Fruit fly (Drosophila melanogaster) whole organism, embryonic: ENCODE measurements around the gene CG42727.

ENCODE experiments used
- CG10366 ChIP-seq: fragments of 200-800 bp; sonication (Bioruptor generic); IDR thresholded peaks from 2 replicates; pipeline ENCODE4 v1.3.6; 2022; ENCODE audit warnings: missing biosample characterization, missing genetic modification characterization
- CG10565 ChIP-seq: fragments of 200-800 bp; sonication (Bioruptor generic); optimal IDR thresholded peaks from 3 replicates; lab custom pipeline; 2016; ENCODE audit warnings: missing biosample characterization, mild to moderate bottlenecking, missing genetic modification characterization
- CG13296 ChIP-seq: fragments of 200-800 bp; sonication (Bioruptor generic); optimal IDR thresholded peaks from 3 replicates; lab custom pipeline; 2018; ENCODE audit warnings: missing biosample characterization, mild to moderate bottlenecking, missing genetic modification characterization
- CG13624 ChIP-seq: fragments of 200-800 bp; sonication (Bioruptor generic); optimal IDR thresholded peaks from 2 replicates; lab custom pipeline; 2016; ENCODE audit warnings: missing biosample characterization, missing genetic modification characterization
- CG13894 ChIP-seq: fragments of 200-800 bp; sonication (Bioruptor generic); optimal IDR thresholded peaks from 3 replicates; lab custom pipeline; 2018; ENCODE audit warnings: missing biosample characterization, mild to moderate bottlenecking, missing genetic modification characterization, moderate library complexity
- CG14014 ChIP-seq: fragments of 200-800 bp; sonication (Bioruptor generic); IDR thresholded peaks from 2 replicates; pipeline ENCODE4 v1.3.6; 2022; ENCODE audit warnings: missing biosample characterization, missing genetic modification characterization
- CG1603 ChIP-seq: fragments of 200-800 bp; sonication (Bioruptor generic); optimal IDR thresholded peaks from 2 replicates; lab custom pipeline; 2019; ENCODE audit warnings: missing biosample characterization, mild to moderate bottlenecking, missing genetic modification characterization, moderate library complexity
- CG16813 ChIP-seq: fragments of 200-800 bp; sonication (Bioruptor generic); IDR thresholded peaks from 3 replicates; pipeline ENCODE4 v1.3.6; 2022; ENCODE audit warnings: missing biosample characterization, missing genetic modification characterization; ENCODE audit not compliant: partially characterized antibody
- CG17385 ChIP-seq: fragments of 200-800 bp; sonication (Bioruptor generic); optimal IDR thresholded peaks from 3 replicates; lab custom pipeline; 2018; ENCODE audit warnings: missing biosample characterization, mild to moderate bottlenecking, missing genetic modification characterization
- CG17612 ChIP-seq: fragments of 200-800 bp; sonication (Bioruptor generic); IDR thresholded peaks from 2 replicates; pipeline ENCODE4 v1.3.6; 2022; ENCODE audit warnings: missing biosample characterization, missing genetic modification characterization
- CG18764 ChIP-seq: fragments of 200-800 bp; sonication (Bioruptor generic); optimal IDR thresholded peaks from 3 replicates; lab custom pipeline; 2016; ENCODE audit warnings: missing biosample characterization, missing genetic modification characterization
- CG2875 ChIP-seq: fragments of 200-800 bp; sonication (Bioruptor generic); optimal IDR thresholded peaks from 2 replicates; lab custom pipeline; 2017; ENCODE audit warnings: missing biosample characterization, mild to moderate bottlenecking, missing genetic modification characterization, missing genetic modification reagents
- CG2889 ChIP-seq: fragments of 200-800 bp; sonication (Bioruptor generic); IDR thresholded peaks from 3 replicates; pipeline ENCODE4 v1.3.6; 2022; ENCODE audit warnings: missing biosample characterization, missing genetic modification characterization
- CG31365 ChIP-seq: fragments of 200-800 bp; sonication (Bioruptor generic); optimal IDR thresholded peaks from 2 replicates; lab custom pipeline; 2018; ENCODE audit warnings: missing biosample characterization, mild to moderate bottlenecking, missing genetic modification characterization
- CG32532 ChIP-seq: fragments of 200-800 bp; sonication (Bioruptor generic); IDR thresholded peaks from 2 replicates; pipeline ENCODE4 v1.3.6; 2022; ENCODE audit warnings: missing biosample characterization, missing genetic modification characterization
- CG3838 ChIP-seq: fragments of 200-800 bp; sonication (Bioruptor generic); optimal IDR thresholded peaks from 3 replicates; lab custom pipeline; 2016; ENCODE audit warnings: missing biosample characterization, missing genetic modification characterization
- CG43689 ChIP-seq: fragments of 200-800 bp; sonication (Bioruptor generic); IDR thresholded peaks from 2 replicates; pipeline ENCODE4 v1.3.6; 2022; ENCODE audit warnings: missing biosample characterization, missing genetic modification characterization
- CG5180 ChIP-seq: fragments of 200-800 bp; sonication (Bioruptor generic); optimal IDR thresholded peaks from 3 replicates; lab custom pipeline; 2017; ENCODE audit warnings: missing biosample characterization, missing genetic modification characterization, mild to moderate bottlenecking, moderate library complexity, missing genetic modification reagents
- CG5953 ChIP-seq: fragments of 200-800 bp; sonication (Bioruptor generic); IDR thresholded peaks from 2 replicates; pipeline ENCODE4 v1.3.6; 2022; ENCODE audit warnings: missing biosample characterization, missing genetic modification characterization
- CG6683 ChIP-seq: fragments of 200-800 bp; sonication (Bioruptor generic); optimal IDR thresholded peaks from 2 replicates; lab custom pipeline; 2017; ENCODE audit warnings: missing biosample characterization, mild to moderate bottlenecking, missing genetic modification characterization, missing genetic modification reagents
- CG6791 ChIP-seq: fragments of 200-800 bp; sonication (Bioruptor generic); IDR thresholded peaks from 3 replicates; pipeline ENCODE4 v1.3.6; 2022; ENCODE audit warnings: missing biosample characterization, missing genetic modification characterization; ENCODE audit not compliant: partially characterized antibody
- CG7271 ChIP-seq: fragments of 200-800 bp; sonication (Bioruptor generic); optimal IDR thresholded peaks from 2 replicates; lab custom pipeline; 2018; ENCODE audit warnings: missing biosample characterization, mild to moderate bottlenecking, missing genetic modification characterization, moderate library complexity
- CG7357 ChIP-seq: fragments of 200-800 bp; sonication (Bioruptor generic); IDR thresholded peaks from 3 replicates; pipeline ENCODE4 v1.3.6; 2022; ENCODE audit warnings: missing biosample characterization, missing genetic modification characterization
- CG9727 ChIP-seq: fragments of 200-800 bp; sonication (Bioruptor generic); optimal IDR thresholded peaks from 3 replicates; lab custom pipeline; 2017; ENCODE audit warnings: missing biosample characterization, mild to moderate bottlenecking, missing genetic modification characterization
- Deaf1 ChIP-seq: fragments of 200-800 bp; optimal IDR thresholded peaks from 3 replicates; lab custom pipeline; 2019; ENCODE audit warnings: missing biosample characterization, mild to moderate bottlenecking, missing genetic modification characterization, moderate library complexity
- HLHmδ ChIP-seq: fragments of 200-800 bp; sonication (Bioruptor generic); optimal IDR thresholded peaks from 2 replicates; lab custom pipeline; 2018; ENCODE audit warnings: missing biosample characterization, mild to moderate bottlenecking, missing genetic modification characterization, moderate library complexity
- Hand ChIP-seq: fragments of 200-800 bp; sonication (Bioruptor generic); optimal IDR thresholded peaks from 2 replicates; lab custom pipeline; 2017; ENCODE audit warnings: mild to moderate bottlenecking, missing biosample characterization, missing genetic modification reagents, missing genetic modification characterization
- MBD-R2 ChIP-seq: fragments of 200-800 bp; sonication (Bioruptor generic); IDR thresholded peaks from 2 replicates; pipeline ENCODE4 v1.3.6; 2022; ENCODE audit warnings: missing biosample characterization, missing genetic modification characterization
- MESR4 ChIP-seq: fragments of 200-800 bp; sonication (Bioruptor generic); optimal IDR thresholded peaks from 2 replicates; lab custom pipeline; 2018; ENCODE audit warnings: missing biosample characterization, mild to moderate bottlenecking, missing genetic modification characterization, moderate library complexity
- Meics ChIP-seq: fragments of 200-800 bp; sonication (Bioruptor generic); optimal IDR thresholded peaks from 2 replicates; lab custom pipeline; 2017; ENCODE audit warnings: missing biosample characterization, mild to moderate bottlenecking, missing genetic modification characterization
- Opbp ChIP-seq: fragments of 200-800 bp; sonication (Bioruptor generic); IDR thresholded peaks from 3 replicates; pipeline ENCODE4 v1.3.6; 2022; ENCODE audit warnings: missing biosample characterization, missing genetic modification characterization; ENCODE audit not compliant: partially characterized antibody
- Ravus ChIP-seq: fragments of 200-800 bp; sonication (Bioruptor generic); IDR thresholded peaks from 2 replicates; pipeline ENCODE4 v1.3.6; 2022; ENCODE audit warnings: missing biosample characterization, missing genetic modification characterization
- Side ChIP-seq: fragments of 200-800 bp; sonication (Bioruptor generic); optimal IDR thresholded peaks from 2 replicates; lab custom pipeline; 2016; ENCODE audit warnings: missing biosample characterization, missing genetic modification characterization
- Sin3A ChIP-seq: fragments of >200 bp; optimal IDR thresholded peaks from 2 replicates; lab custom pipeline; 2018
- Sox102F ChIP-seq: fragments of 200-800 bp; sonication (Bioruptor generic); optimal IDR thresholded peaks from 2 replicates; lab custom pipeline; 2018; ENCODE audit warnings: missing biosample characterization, mild to moderate bottlenecking, missing genetic modification characterization, moderate library complexity
- Ssrp ChIP-seq: fragments of 200-800 bp; sonication (Bioruptor generic); optimal IDR thresholded peaks from 2 replicates; lab custom pipeline; 2018; ENCODE audit warnings: missing biosample characterization, mild to moderate bottlenecking, missing genetic modification characterization, moderate library complexity
- YL-1 ChIP-seq: fragments of 200-800 bp; sonication (Bioruptor generic); optimal IDR thresholded peaks from 3 replicates; lab custom pipeline; 2017; ENCODE audit warnings: missing biosample characterization, mild to moderate bottlenecking, missing genetic modification characterization
- aop ChIP-seq: fragments of 200-800 bp; sonication (Bioruptor generic); IDR thresholded peaks from 2 replicates; pipeline ENCODE4 v1.3.6; 2022; ENCODE audit warnings: missing biosample characterization, missing genetic modification characterization
- gem ChIP-seq: fragments of 200-800 bp; sonication (Bioruptor generic); optimal IDR thresholded peaks from 2 replicates; lab custom pipeline; 2019; ENCODE audit warnings: missing biosample characterization, mild to moderate bottlenecking, missing genetic modification characterization, moderate library complexity
- hkb ChIP-seq, 2 experiments: fragments of 200-800 bp in 1 of 2; fragments of >200 bp in 1 of 2; sonication (Bioruptor generic) in 1 of 2; IDR thresholded peaks in 1 of 2; optimal IDR thresholded peaks in 1 of 2; 2 replicates each; pipeline versions ENCODE4 v1.3.6 to Lab custom; 2017 to 2022; ENCODE audit warnings: missing biosample characterization in 1 of 2, missing genetic modification characterization in 1 of 2
- ind ChIP-seq: fragments of 200-800 bp; sonication (Bioruptor generic); optimal IDR thresholded peaks from 3 replicates; lab custom pipeline; 2016; ENCODE audit warnings: missing biosample characterization, missing genetic modification characterization
- inv ChIP-seq: fragments of 200-800 bp; sonication (Bioruptor generic); IDR thresholded peaks from 2 replicates; pipeline ENCODE4 v1.3.6; 2022; ENCODE audit warnings: missing biosample characterization, missing genetic modification characterization; ENCODE audit not compliant: partially characterized antibody
- kni ChIP-seq: fragments of 200-800 bp; sonication (Bioruptor generic); optimal IDR thresholded peaks from 3 replicates; lab custom pipeline; 2017; ENCODE audit warnings: mild to moderate bottlenecking, missing biosample characterization, missing genetic modification reagents, missing genetic modification characterization
- knrl ChIP-seq: fragments of 200-800 bp; sonication (Bioruptor generic); IDR thresholded peaks from 3 replicates; pipeline ENCODE4 v1.3.6; 2022; ENCODE audit warnings: missing biosample characterization, missing genetic modification characterization; ENCODE audit not compliant: partially characterized antibody
- mld ChIP-seq: fragments of 200-800 bp; sonication (Bioruptor generic); IDR thresholded peaks from 3 replicates; pipeline ENCODE4 v1.3.6; 2022; ENCODE audit warnings: missing biosample characterization, missing genetic modification characterization; ENCODE audit not compliant: partially characterized antibody
- nau ChIP-seq: fragments of 200-800 bp; sonication (Bioruptor generic); optimal IDR thresholded peaks from 3 replicates; lab custom pipeline; 2017; ENCODE audit warnings: missing biosample characterization, mild to moderate bottlenecking, missing genetic modification characterization, missing genetic modification reagents
- sens ChIP-seq: fragments of 200-800 bp; sonication (Bioruptor generic); peaks from one replicate; lab custom pipeline; 2016; ENCODE audit warnings: missing biosample characterization, missing genetic modification characterization
- sens-2 ChIP-seq: fragments of 200-800 bp; sonication (Bioruptor generic); IDR thresholded peaks from 2 replicates; pipeline ENCODE4 v1.3.6; 2022; ENCODE audit warnings: missing biosample characterization, missing genetic modification characterization
- unc-4 ChIP-seq: fragments of 200-800 bp; sonication (Bioruptor generic); IDR thresholded peaks from 2 replicates; pipeline ENCODE4 v1.3.6; 2022; ENCODE audit warnings: missing biosample characterization, missing genetic modification characterization; ENCODE audit not compliant: partially characterized antibody
- vvl ChIP-seq: fragments of 200-800 bp; sonication (Bioruptor generic); IDR thresholded peaks from 2 replicates; pipeline ENCODE4 v1.3.6; 2022; ENCODE audit warnings: missing biosample characterization, missing genetic modification characterization
- yki ChIP-seq: fragments of >200 bp; optimal IDR thresholded peaks from 3 replicates; lab custom pipeline; 2018

Gene CG42727

dm6 chr3R:15346018-15346383 lies 1.8 kb upstream of the CG42727 start, which contains the start of the genes Surf4 and CG31301 (continued):
- peak; percentile 51; the same call in 2 of the 3 replicates for TF ChIP-seq knrl (GFP tag; lab: Robert Waterston, UW)
- peak; percentile 49 for TF ChIP-seq inv
- TF ChIP-seq CG9727 (GFP tag; lab: Kevin White, UChicago): no peak
- no peak for TF ChIP-seq CG3838
- TF ChIP-seq hkb (optimal IDR thresholded peaks at IDR 0.05; lab: Kevin White, UChicago): no peak
- TF ChIP-seq hkb (GFP tag; IDR thresholded peaks at IDR 0.05; lab: Robert Waterston, UW): no peak
- no peak for TF ChIP-seq CG2889 (GFP tag; lab: Robert Waterston, UW)
- no peak for TF ChIP-seq CG31365
- TF ChIP-seq CG18764 (GFP tag; lab: Kevin White, UChicago): no peak
- TF ChIP-seq Side: no peak
- TF ChIP-seq CG13624 (GFP tag; lab: Kevin White, UChicago): peak; percentile 13
- TF ChIP-seq MESR4 (GFP tag; lab: Kevin White, UChicago): peak; percentile 77
- no peak for TF ChIP-seq CG5953 (GFP tag; lab: Robert Waterston, UW)
- no peak for TF ChIP-seq HLHmδ (GFP tag; lab: Kevin White, UChicago)
- TF ChIP-seq sens (GFP tag; lab: Kevin White, UChicago): peak; percentile 23
- TF ChIP-seq CG43689 (GFP tag; lab: Robert Waterston, UW): no peak
- TF ChIP-seq CG32532 (GFP tag; lab: Robert Waterston, UW): no peak
- no peak for TF ChIP-seq ind (GFP tag; lab: Kevin White, UChicago)
- peak; percentile 61 for TF ChIP-seq YL-1
- TF ChIP-seq unc-4 (GFP tag; lab: Robert Waterston, UW): peak; percentile 59
- no peak for TF ChIP-seq CG2875 (GFP tag; lab: Kevin White, UChicago)
- no peak for TF ChIP-seq CG5180 (GFP tag; lab: Kevin White, UChicago)
- TF ChIP-seq CG7271 (tag; lab: Kevin White, UChicago): no peak
- TF ChIP-seq Sin3A (lab: Kevin White, UChicago): peak; percentile 39
- TF ChIP-seq CG10366 (GFP tag; lab: Robert Waterston, UW): no peak
- peak; percentile 72; the same call in 1 of the 3 replicates for TF ChIP-seq mld
- TF ChIP-seq CG14014: peak; percentile 33; the same call in 1 of the 2 replicates
- TF ChIP-seq sens-2: no peak
- TF ChIP-seq CG17385: peak; percentile 34
- no peak for TF ChIP-seq CG17612
- peak; percentile 66 for TF ChIP-seq CG16813 (GFP tag; lab: Robert Waterston, UW)
- no peak for TF ChIP-seq Ravus
- TF ChIP-seq vvl (GFP tag; lab: Robert Waterston, UW): 0 out of 2 replicates have a peak, but pooled peaks have one; percentile 29
- no peak for TF ChIP-seq aop (GFP tag; lab: Robert Waterston, UW)
- no peak for TF ChIP-seq Meics (GFP tag; lab: Kevin White, UChicago)
- TF ChIP-seq CG6791: peak; percentile 90
- no peak for TF ChIP-seq nau (GFP tag; lab: Kevin White, UChicago)
- no peak for TF ChIP-seq Sox102F (GFP tag; lab: Kevin White, UChicago)
- no peak for TF ChIP-seq CG10565 (GFP tag; lab: Kevin White, UChicago)
- no peak for TF ChIP-seq CG7357
- no peak for TF ChIP-seq Deaf1 (tag; lab: Kevin White, UChicago)
- no peak for TF ChIP-seq Ssrp
- TF ChIP-seq Hand (GFP tag; lab: Kevin White, UChicago): no peak
- no peak for TF ChIP-seq kni
- TF ChIP-seq CG6683 (GFP tag; lab: Kevin White, UChicago): no peak
- no peak for TF ChIP-seq yki (lab: Kevin White, UChicago)
- peak; percentile 66 for TF ChIP-seq CG1603 (tag; lab: Kevin White, UChicago)
- TF ChIP-seq gem: no peak
- peak; percentile 6 for TF ChIP-seq CG13894 (tag; lab: Kevin White, UChicago)
- TF ChIP-seq MBD-R2 (GFP tag; lab: Robert Waterston, UW): peak; percentile 80
- no peak for TF ChIP-seq CG13296
- TF ChIP-seq Opbp (GFP tag; lab: Robert Waterston, UW): peak; percentile 87; the same call in 2 of the 3 replicates
